Worm (Caenorhabditis elegans) whole organism, young adult: ENCODE results near the gene C49C8.2.

Experiments
- ama-1 ChIP-seq, 3 experiments: fragments of 150-350 bp in 1 of 3; sonication (generic microtip) in 2 of 3; optimal IDR thresholded peaks; 2 replicates each; lab custom pipeline; 2014 to 2018; ENCODE audit warnings: missing biosample characterization in 2 of 3, missing genetic modification characterization in 2 of 3, missing genetic modification reagents in 2 of 3
- attf-5 ChIP-seq: fragments of 200-800 bp; sonication (Bioruptor generic); optimal IDR thresholded peaks from 2 replicates; lab custom pipeline; 2018; ENCODE audit warnings: mild to moderate bottlenecking, missing genetic modification characterization, missing compliant biosample characterization
- ceh-100 ChIP-seq: fragments of 200-800 bp; sonication (Bioruptor generic); IDR thresholded peaks from 2 replicates; pipeline ENCODE4 v1.3.6; 2022; ENCODE audit warnings: missing genetic modification reagents, missing genetic modification characterization, missing compliant biosample characterization
- ceh-27 ChIP-seq: fragments of 200-800 bp; sonication (Bioruptor generic); optimal IDR thresholded peaks from 2 replicates; lab custom pipeline; 2018; ENCODE audit warnings: mild to moderate bottlenecking, missing genetic modification characterization, moderate library complexity, missing compliant biosample characterization
- hmg-20 ChIP-seq: fragments of 200-800 bp; sonication (Bioruptor generic); IDR thresholded peaks from 2 replicates; pipeline ENCODE4 v1.3.6; 2022; ENCODE audit warnings: missing genetic modification reagents, missing genetic modification characterization, missing compliant biosample characterization
- nfya-1 ChIP-seq: sonication (generic microtip); optimal IDR thresholded peaks from 2 replicates; lab custom pipeline; 2017; ENCODE audit warnings: antibody characterized with exemption, missing compliant biosample characterization, missing genetic modification characterization, borderline replicate concordance; ENCODE audit not compliant: insufficient read depth
- pha-4 ChIP-seq: fragments of 150-350 bp; sonication (generic microtip); optimal IDR thresholded peaks from 2 replicates; lab custom pipeline; 2014; ENCODE audit warnings: missing biosample characterization, missing genetic modification reagents, missing genetic modification characterization
- unc-62 ChIP-seq: fragments of 150-350 bp; optimal IDR thresholded peaks from 2 replicates; lab custom pipeline; 2014; ENCODE audit warnings: missing biosample characterization, missing genetic modification reagents, missing genetic modification characterization

- no peak for TF ChIP-seq unc-62 (GFP tag; lab: Kevin White, UChicago)
- no peak for TF ChIP-seq ceh-27 (GFP tag; lab: Kevin White, UChicago)
- no peak for TF ChIP-seq pha-4 (tag; lab: Kevin White, UChicago)
- TF ChIP-seq nfya-1 = no peak
- no peak for TF ChIP-seq hmg-20 (GFP tag; lab: Robert Waterston, UW)
- no peak for TF ChIP-seq ama-1 (optimal IDR thresholded peaks at IDR 0.05; lab: Kevin White, UChicago)
- TF ChIP-seq ama-1 (GFP tag; optimal IDR thresholded peaks at IDR 0.05; lab: Kevin White, UChicago) = no peak
- no peak for TF ChIP-seq ceh-100 (GFP tag; lab: Robert Waterston, UW)
- TF ChIP-seq attf-5 (GFP tag; lab: Kevin White, UChicago) = no peak
Observed at ce11 chrIV:8628262-8628661, 22.6 kb upstream of the C49C8.2 start.
